Fruit fly (Drosophila melanogaster) whole organism, wandering third instar larva: ENCODE measurements around the gene Sap30.

ENCODE experiments used
- h ChIP-seq: fragments of 200-800 bp; sonication (Bioruptor generic); optimal IDR thresholded peaks from 3 replicates; lab custom pipeline; 2016; ENCODE audit warnings: missing biosample characterization, mild to moderate bottlenecking, missing genetic modification characterization
- pan ChIP-seq: fragments of >200 bp; optimal IDR thresholded peaks from 2 replicates; lab custom pipeline; 2017
- psq ChIP-seq: fragments of 200-800 bp; sonication (Bioruptor generic); optimal IDR thresholded peaks from 3 replicates; lab custom pipeline; 2017; ENCODE audit warnings: missing biosample characterization, mild to moderate bottlenecking, missing genetic modification characterization, moderate library complexity
- rgr ChIP-seq: fragments of 200-800 bp; sonication (Bioruptor generic); optimal IDR thresholded peaks from 3 replicates; lab custom pipeline; 2016; ENCODE audit warnings: missing biosample characterization, mild to moderate bottlenecking, missing genetic modification characterization
- usp ChIP-seq: fragments of >200 bp; optimal IDR thresholded peaks from 2 replicates; lab custom pipeline; 2017; ENCODE audit warnings: missing biosample characterization, missing genetic modification characterization
- woc ChIP-seq: sonication (Bioruptor generic); optimal IDR thresholded peaks from 2 replicates; lab custom pipeline; 2016; ENCODE audit warnings: missing biosample characterization, mild to moderate bottlenecking, missing genetic modification characterization

DNA sequence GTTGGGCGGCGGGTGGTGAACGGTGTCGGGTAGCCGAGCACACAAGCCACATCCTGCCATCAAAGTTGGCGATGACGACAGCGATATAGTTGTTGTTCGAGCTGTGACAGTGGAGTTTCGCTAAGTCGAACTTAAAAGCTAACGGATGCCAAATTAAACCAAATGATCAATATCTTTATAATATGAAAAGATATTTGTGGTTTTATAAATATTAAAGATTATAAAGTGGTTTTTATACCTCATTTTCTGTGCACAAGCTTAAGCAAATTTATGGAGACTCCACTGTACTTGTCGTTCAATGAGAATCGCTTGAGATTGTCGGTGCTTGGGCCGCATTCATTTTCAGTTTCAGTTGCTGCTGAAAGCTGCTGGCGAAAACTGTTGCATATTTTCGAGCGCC, 35.0 kb downstream of the Sap30 start:
- TF ChIP-seq h: peak; percentile 37
- TF ChIP-seq rgr: peak; percentile 43
- TF ChIP-seq pan (lab: Kevin White, UChicago): no peak
- TF ChIP-seq usp: no peak
- peak; percentile 25 for TF ChIP-seq psq (GFP tag; lab: Kevin White, UChicago)
- TF ChIP-seq woc (GFP tag; lab: Kevin White, UChicago): no peak
